Worm (Caenorhabditis elegans): ENCODE data around the gene W02D7.5.

- TF ChIP-seq swsn-7 (tag; optimal IDR thresholded peaks at IDR 0.05) (no peak), elt-3 (tag; optimal IDR thresholded peaks at IDR 0.05) (no peak), efl-1 (optimal IDR thresholded peaks at IDR 0.05) (no peak), efl-1 (GFP tag; optimal IDR thresholded peaks at IDR 0.05 in 1 of 2) (no peak), tlp-1 (tag; optimal IDR thresholded peaks at IDR 0.05) (no peak), lin-39 (tag; optimal IDR thresholded peaks at IDR 0.05) (no peak), blmp-1 (tag; optimal IDR thresholded peaks at IDR 0.05) (no peak), nhr-77 (tag; optimal IDR thresholded peaks at IDR 0.05) (no peak), tbx-2 (tag; optimal IDR thresholded peaks at IDR 0.05) (no peak)
These were observed 6.9 kb upstream of the W02D7.5 start for ce11 chrV:8305940-8306339.
